Fruit fly (Drosophila melanogaster): Measurements from ENCODE around the gene wcy.

The wcy gene

dm6 chrX:17121600-17121999, 43.9 kb upstream of the wcy start:
- TF ChIP-seq CG17806 (tag; optimal IDR thresholded peaks at IDR 0.05) (peak; percentile 37), CG8301 (tag; optimal IDR thresholded peaks at IDR 0.05) (peak; percentile 34), CG14655 (GFP tag; optimal IDR thresholded peaks at IDR 0.05) (peak; percentile 55), CG8159 (tag; optimal IDR thresholded peaks at IDR 0.05) (peak; percentile 30), Pif1A (GFP tag; optimal IDR thresholded peaks at IDR 0.05) (peak; percentile 33), D1 (tag; optimal IDR thresholded peaks at IDR 0.05) (no peak), CG9948 (tag; optimal IDR thresholded peaks at IDR 0.05) (peak; percentile 6), Snoo (tag; optimal IDR thresholded peaks at IDR 0.05) (peak; percentile 22), CG12605 (GFP tag; IDR thresholded peaks at IDR 0.05) (no peak)

dm6 chrX:17113324-17113723, 35.6 kb upstream of the wcy start:
- TF ChIP-seq CG8301 (tag; optimal IDR thresholded peaks at IDR 0.05) (peak; percentile 34), Ets98B (GFP tag; IDR thresholded peaks at IDR 0.05) (peak; percentile 53; the same call in 1 of the 2 replicates), CG13204 (GFP tag; optimal IDR thresholded peaks at IDR 0.05) (no peak), CG12605 (GFP tag; IDR thresholded peaks at IDR 0.05) (no peak), CG15710 (tag; optimal IDR thresholded peaks at IDR 0.05) (peak; percentile 68), gl (tag; optimal IDR thresholded peaks at IDR 0.05) (no peak), fd96Ca (GFP tag; IDR thresholded peaks at IDR 0.05) (peak; percentile 47; the same call in 1 of the 3 replicates), Snoo (tag; optimal IDR thresholded peaks at IDR 0.05) (peak; percentile 68), CG14655 (GFP tag; optimal IDR thresholded peaks at IDR 0.05) (peak; percentile 62), Pif1A (GFP tag; optimal IDR thresholded peaks at IDR 0.05) (peak; percentile 8), rn (GFP tag; IDR thresholded peaks at IDR 0.05) (no peak), EcR (GFP tag; optimal IDR thresholded peaks at IDR 0.05) (no peak), CG9948 (tag; optimal IDR thresholded peaks at IDR 0.05) (peak; percentile 70), CG8159 (tag; optimal IDR thresholded peaks at IDR 0.05) (peak; percentile 62), CG17806 (tag; optimal IDR thresholded peaks at IDR 0.05) (peak; percentile 42), CG32121 (GFP tag; IDR thresholded peaks at IDR 0.05) (peak; percentile 59), Pif1B (GFP tag; optimal IDR thresholded peaks at IDR 0.05) (peak; percentile 70), CG10348 (GFP tag; IDR thresholded peaks at IDR 0.05) (no peak), CG4496 (GFP tag; IDR thresholded peaks at IDR 0.05) (peak; percentile 59; the same call in 1 of the 3 replicates), CG34367 (tag; optimal IDR thresholded peaks at IDR 0.05) (peak; percentile 63), D1 (tag; optimal IDR thresholded peaks at IDR 0.05) (no peak)

- TF ChIP-seq gl (tag; optimal IDR thresholded peaks at IDR 0.05) (no peak), CG8159 (tag; optimal IDR thresholded peaks at IDR 0.05) (peak; percentile 52), CG9948 (tag; optimal IDR thresholded peaks at IDR 0.05) (peak; percentile 33), D1 (tag; optimal IDR thresholded peaks at IDR 0.05) (no peak), CG12605 (GFP tag; IDR thresholded peaks at IDR 0.05) (no peak), Snoo (tag; optimal IDR thresholded peaks at IDR 0.05) (no peak), CG17806 (tag; optimal IDR thresholded peaks at IDR 0.05) (peak; percentile 21), CG15710 (tag; optimal IDR thresholded peaks at IDR 0.05) (peak; percentile 32), CG32121 (GFP tag; IDR thresholded peaks at IDR 0.05) (no peak), CG4496 (GFP tag; IDR thresholded peaks at IDR 0.05) (peak; percentile 39; the same call in 1 of the 3 replicates), Pif1B (GFP tag; optimal IDR thresholded peaks at IDR 0.05) (no peak), EcR (GFP tag; optimal IDR thresholded peaks at IDR 0.05) (peak; percentile 93), Pif1A (GFP tag; optimal IDR thresholded peaks at IDR 0.05) (no peak), fd96Ca (GFP tag; IDR thresholded peaks at IDR 0.05) (no peak), CG13204 (GFP tag; optimal IDR thresholded peaks at IDR 0.05) (no peak), CG8301 (tag; optimal IDR thresholded peaks at IDR 0.05) (peak; percentile 46), Ets98B (GFP tag; IDR thresholded peaks at IDR 0.05) (no peak), CG10348 (GFP tag; IDR thresholded peaks at IDR 0.05) (no peak), rn (GFP tag; IDR thresholded peaks at IDR 0.05) (no peak), CG14655 (GFP tag; optimal IDR thresholded peaks at IDR 0.05) (peak; percentile 78), CG34367 (tag; optimal IDR thresholded peaks at IDR 0.05) (peak; percentile 10)
Measured at dm6 chrX:17111958-17112953, 34.6 kb upstream of the wcy start.

dm6 chrX:17111274-17111673, 33.6 kb upstream of the wcy start:
- TF ChIP-seq CG8301 (tag; optimal IDR thresholded peaks at IDR 0.05) (peak; percentile 34), fd96Ca (GFP tag; IDR thresholded peaks at IDR 0.05) (no peak), CG13204 (GFP tag; optimal IDR thresholded peaks at IDR 0.05) (no peak), CG14655 (GFP tag; optimal IDR thresholded peaks at IDR 0.05) (peak; percentile 63), CG10348 (GFP tag; IDR thresholded peaks at IDR 0.05) (no peak), Ets98B (GFP tag; IDR thresholded peaks at IDR 0.05) (no peak), CG12605 (GFP tag; IDR thresholded peaks at IDR 0.05) (no peak), CG15710 (tag; optimal IDR thresholded peaks at IDR 0.05) (no peak), rn (GFP tag; IDR thresholded peaks at IDR 0.05) (no peak), CG4496 (GFP tag; IDR thresholded peaks at IDR 0.05) (peak; percentile 59; the same call in 2 of the 3 replicates), D1 (tag; optimal IDR thresholded peaks at IDR 0.05) (no peak), CG17806 (tag; optimal IDR thresholded peaks at IDR 0.05) (no peak), CG34367 (tag; optimal IDR thresholded peaks at IDR 0.05) (no peak), Pif1B (GFP tag; optimal IDR thresholded peaks at IDR 0.05) (peak; percentile 31), gl (tag; optimal IDR thresholded peaks at IDR 0.05) (no peak), Pif1A (GFP tag; optimal IDR thresholded peaks at IDR 0.05) (peak; percentile 13), CG8159 (tag; optimal IDR thresholded peaks at IDR 0.05) (no peak), Snoo (tag; optimal IDR thresholded peaks at IDR 0.05) (no peak), EcR (GFP tag; optimal IDR thresholded peaks at IDR 0.05) (no peak), CG9948 (tag; optimal IDR thresholded peaks at IDR 0.05) (peak; percentile 16), CG32121 (GFP tag; IDR thresholded peaks at IDR 0.05) (peak; percentile 9; the same call in 1 of the 2 replicates)

Measured in whole organism, pupa.